In genomic region chr2L:8762833-8763232, dm6 we compare ENCODE assay signal across 3 fruit fly cellular contexts.
A peak's percentile ranks its signal among the peaks of the same experiment; 100 is the strongest.
TF ChIP-seq lines count a peak whose summit lies in the region.

No protein-coding gene starts in this region.

- no peak for TF ChIP-seq CTCF in whole organism, embryonic (GFP tag; optimal IDR thresholded peaks at IDR 0.05; lab: Kevin White, UChicago)

TF ChIP-seq in whole organism, embryonic, 481 proteins besides CTCF, POLR2A, EP300 and RAD21 (continues in another document):
- TF ChIP-seq CG15696 (tag; optimal IDR thresholded peaks at IDR 0.05; lab: Kevin White, UChicago), result peak; percentile 51
- TF ChIP-seq Xrp1 (GFP tag; IDR thresholded peaks at IDR 0.05; lab: Robert Waterston, UW), result peak; percentile 60; the same call in 1 of the 2 replicates
- peak; percentile 19 for TF ChIP-seq phol (tag; optimal IDR thresholded peaks at IDR 0.05; lab: Kevin White, UChicago)
- peak; percentile 8 for TF ChIP-seq Spps (tag; optimal IDR thresholded peaks at IDR 0.05; lab: Kevin White, UChicago)
- TF ChIP-seq prd (optimal IDR thresholded peaks at IDR 0.05; lab: Kevin White, UChicago), result no peak
- TF ChIP-seq prd (GFP tag; IDR thresholded peaks at IDR 0.05; lab: Robert Waterston, UW), result peak; percentile 36; the same call in 1 of the 3 replicates
- no peak for TF ChIP-seq crp (GFP tag; optimal IDR thresholded peaks at IDR 0.05; lab: Kevin White, UChicago)
- peak; percentile 34 for TF ChIP-seq Meics (GFP tag; optimal IDR thresholded peaks at IDR 0.05; lab: Kevin White, UChicago)
- TF ChIP-seq dmrt99B (tag; optimal IDR thresholded peaks at IDR 0.05; lab: Kevin White, UChicago), result peak; percentile 20
- TF ChIP-seq danr (GFP tag; IDR thresholded peaks at IDR 0.05; lab: Robert Waterston, UW), result no peak
- TF ChIP-seq CG4424 (GFP tag; optimal IDR thresholded peaks at IDR 0.05; lab: Kevin White, UChicago), result peak; percentile 22
- no peak for TF ChIP-seq CG4404 (GFP tag; IDR thresholded peaks at IDR 0.05; lab: Robert Waterston, UW)
- TF ChIP-seq D (optimal IDR thresholded peaks at IDR 0.05; lab: Kevin White, UChicago), result no peak
- TF ChIP-seq D (GFP tag; optimal IDR thresholded peaks at IDR 0.05; lab: Kevin White, UChicago), result peak; percentile 10
- TF ChIP-seq dmrt11E (tag; optimal IDR thresholded peaks at IDR 0.05; lab: Kevin White, UChicago), result peak; percentile 15
- peak; percentile 37 for TF ChIP-seq CG14710 (tag; optimal IDR thresholded peaks at IDR 0.05; lab: Kevin White, UChicago)
- TF ChIP-seq sens (GFP tag; lab: Kevin White, UChicago), result peak; percentile 76
- no peak for TF ChIP-seq CG15011 (GFP tag; optimal IDR thresholded peaks at IDR 0.05; lab: Kevin White, UChicago)
- 0 out of 2 replicates have a peak, but pooled peaks have one; percentile 8 for TF ChIP-seq CG6689 (GFP tag; IDR thresholded peaks at IDR 0.05; lab: Robert Waterston, UW)
- peak; percentile 18 for TF ChIP-seq CG17829 (tag; optimal IDR thresholded peaks at IDR 0.05; lab: Kevin White, UChicago)
- TF ChIP-seq row (GFP tag; IDR thresholded peaks at IDR 0.05; lab: Robert Waterston, UW), result 0 out of 3 replicates have a peak, but pooled peaks have one; percentile 10
- TF ChIP-seq CG9215 (GFP tag; IDR thresholded peaks at IDR 0.05; lab: Robert Waterston, UW), result no peak
- TF ChIP-seq CG6813 (GFP tag; optimal IDR thresholded peaks at IDR 0.05; lab: Kevin White, UChicago), result no peak
- TF ChIP-seq CG2678 (tag; optimal IDR thresholded peaks at IDR 0.05; lab: Kevin White, UChicago), result peak; percentile 51
- TF ChIP-seq CG2712 (tag; optimal IDR thresholded peaks at IDR 0.05; lab: Kevin White, UChicago), result peak; percentile 59
- no peak for TF ChIP-seq cas (GFP tag; IDR thresholded peaks at IDR 0.05; lab: Robert Waterston, UW)
- TF ChIP-seq CG10267 (tag; optimal IDR thresholded peaks at IDR 0.05; lab: Kevin White, UChicago), result peak; percentile 23
- TF ChIP-seq CG12769 (tag; optimal IDR thresholded peaks at IDR 0.05; lab: Kevin White, UChicago), result no peak
- TF ChIP-seq CG18599 (GFP tag; optimal IDR thresholded peaks at IDR 0.05; lab: Kevin White, UChicago), result peak; percentile 12
- TF ChIP-seq Stat92E (GFP tag; optimal IDR thresholded peaks at IDR 0.05; lab: Kevin White, UChicago), result no peak
- peak; percentile 28 for TF ChIP-seq lab (GFP tag; optimal IDR thresholded peaks at IDR 0.05; lab: Kevin White, UChicago)

TF ChIP-seq in whole organism, prepupa, 60 proteins besides CTCF, POLR2A, EP300 and RAD21:
- TF ChIP-seq CG16779 (tag; optimal IDR thresholded peaks at IDR 0.05; lab: Kevin White, UChicago), result no peak
- no peak for TF ChIP-seq fd85E (GFP tag; optimal IDR thresholded peaks at IDR 0.05; lab: Kevin White, UChicago)
- no peak for TF ChIP-seq salr (GFP tag; optimal IDR thresholded peaks at IDR 0.05; lab: Kevin White, UChicago)
- no peak for TF ChIP-seq Gug (GFP tag; IDR thresholded peaks at IDR 0.05; lab: Robert Waterston, UW)
- peak; percentile 6 for TF ChIP-seq spab (GFP tag; optimal IDR thresholded peaks at IDR 0.05; lab: Kevin White, UChicago)
- no peak for TF ChIP-seq acj6 (GFP tag; optimal IDR thresholded peaks at IDR 0.05; lab: Kevin White, UChicago)
- no peak for TF ChIP-seq CG32006 (GFP tag; optimal IDR thresholded peaks at IDR 0.05; lab: Kevin White, UChicago)

TF ChIP-seq in whole organism, pupa, 21 proteins besides CTCF, POLR2A, EP300 and RAD21:
- TF ChIP-seq CG8159 (tag; optimal IDR thresholded peaks at IDR 0.05; lab: Kevin White, UChicago) (peak; percentile 33), CG32121 (GFP tag; IDR thresholded peaks at IDR 0.05; lab: Robert Waterston, UW) (no peak), CG14655 (GFP tag; optimal IDR thresholded peaks at IDR 0.05; lab: Kevin White, UChicago) (peak; percentile 41)

Comparison
In these comparisons a context has a peak if more than half of its experiments do, and no peak if none do; other contexts are left out.
1. Of the 7 proteins assayed by ChIP-seq in both whole organism, embryonic and whole organism, prepupa: peak only in whole organism, embryonic: Blimp-1; only in whole organism, prepupa: none; in both: none; in neither: 6.